Fruit fly (Drosophila melanogaster): ENCODE data around the gene ftz.

DNA sequence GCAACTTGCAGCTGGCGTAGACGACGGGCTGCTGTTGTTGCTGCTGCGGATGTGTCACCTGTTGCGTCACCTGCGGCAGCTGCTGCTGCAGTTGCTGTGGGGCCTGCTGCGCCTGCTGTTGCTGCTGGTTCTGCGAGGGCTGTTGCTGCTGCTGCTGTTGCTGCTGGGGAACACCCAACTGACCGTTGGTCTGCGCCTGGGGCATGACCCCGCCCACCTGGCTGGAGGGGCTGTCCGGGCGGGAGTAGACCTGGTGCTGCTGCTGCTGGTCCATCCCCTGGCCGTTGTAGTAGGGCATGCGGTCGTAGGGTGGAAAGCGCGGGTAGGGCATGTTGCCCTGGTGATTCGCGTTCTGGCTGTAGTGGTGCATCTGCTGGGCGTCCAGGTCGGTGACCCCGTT, 45.3 kb downstream of the ftz start:
- no peak for TF ChIP-seq CG32264 (GFP tag; optimal IDR thresholded peaks at IDR 0.05)
- TF ChIP-seq OdsH (GFP tag; optimal IDR thresholded peaks at IDR 0.05), result no peak
- no peak for TF ChIP-seq lola (GFP tag; optimal IDR thresholded peaks at IDR 0.05)
- no peak for TF ChIP-seq psq (GFP tag; optimal IDR thresholded peaks at IDR 0.05)
- no peak for TF ChIP-seq sage (GFP tag; optimal IDR thresholded peaks at IDR 0.05)
- no peak for TF ChIP-seq Abd-B (GFP tag; optimal IDR thresholded peaks at IDR 0.05)
- no peak for TF ChIP-seq usp (GFP tag; optimal IDR thresholded peaks at IDR 0.05)

Data from whole organism, wandering third instar larva.